Worm (Caenorhabditis elegans): Measurements from ENCODE around the gene metl-5.

metl-5 gene

ce11 chrIII:4756983-4757382 is 45.8 kb upstream of the metl-5 start, which contains the start of gene fbxl-2 (continued):
- peak; percentile 99 for TF ChIP-seq lin-54 (GFP tag; optimal IDR thresholded peaks at IDR 0.05)
- no peak for TF ChIP-seq ama-1 (optimal IDR thresholded peaks at IDR 0.05)
- peak in 1 of 2 experiments; percentile 54 for TF ChIP-seq ama-1 (GFP tag; optimal IDR thresholded peaks at IDR 0.05)
- TF ChIP-seq repo-1 (tag; optimal IDR thresholded peaks at IDR 0.05) = peak; percentile 91
- no peak for TF ChIP-seq nhr-27 (tag; optimal IDR thresholded peaks at IDR 0.05)
- peak; percentile 35 for TF ChIP-seq ets-4 (GFP tag; optimal IDR thresholded peaks at IDR 0.05)
- no peak for TF ChIP-seq sptf-2 (GFP tag; optimal IDR thresholded peaks at IDR 0.05)
- TF ChIP-seq hsf-1 (GFP tag; IDR thresholded peaks at IDR 0.05) = peak; percentile 85
- TF ChIP-seq die-1 (tag; optimal IDR thresholded peaks at IDR 0.05) = no peak
- TF ChIP-seq K12H6.12 (tag; optimal IDR thresholded peaks at IDR 0.05) = peak; percentile 85

DNA sequence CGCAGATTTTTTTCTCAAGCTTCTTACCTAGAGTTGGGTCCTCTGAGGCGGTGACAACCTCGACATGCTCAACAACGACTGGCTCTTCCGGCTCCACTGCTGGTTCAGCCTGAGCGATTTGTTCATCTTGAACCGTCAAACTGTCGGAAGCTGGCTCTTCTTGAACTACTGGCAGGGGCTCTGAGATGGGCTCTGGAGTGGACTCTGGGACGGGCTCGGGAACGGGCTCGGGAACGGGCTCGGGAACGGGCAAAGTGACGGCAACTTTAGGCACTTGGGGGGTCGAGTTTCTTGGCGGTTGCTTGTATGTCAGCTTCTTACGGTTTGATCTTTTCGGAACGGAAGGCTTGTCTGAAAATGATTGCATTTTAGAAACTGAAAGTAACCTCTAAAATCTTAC is 40.0 kb upstream of the metl-5 start:
- TF ChIP-seq ceh-79 (tag; optimal IDR thresholded peaks at IDR 0.05) (no peak), egrh-3 (GFP tag; IDR thresholded peaks at IDR 0.05) (peak; percentile 41; the same call in 1 of the 2 replicates), zfh-2 (GFP tag; conservative IDR thresholded peaks at IDR 0.05) (peak; percentile 81)

DNA sequence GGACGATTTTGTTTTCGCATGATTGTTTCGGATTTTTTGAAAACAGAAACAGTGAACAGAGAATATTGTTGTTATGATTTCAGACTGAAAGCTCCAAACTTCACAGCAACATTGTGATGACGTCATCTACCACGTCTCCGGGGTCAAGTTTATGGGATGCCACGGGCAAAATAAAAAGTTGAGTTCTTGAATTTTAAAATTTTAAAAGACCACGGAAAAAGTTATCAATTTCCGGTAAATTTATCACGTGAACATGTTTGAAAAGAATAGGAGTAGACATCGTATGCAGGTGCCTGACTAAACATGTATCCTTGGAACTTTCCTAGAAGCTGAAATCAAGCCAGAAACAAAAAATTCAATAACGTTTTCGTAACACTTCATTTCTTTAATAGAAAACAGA is 39.3 kb upstream of the metl-5 start, which contains the start of gene B0393.4:
B0393.4 (minus strand) TSS at position 101 of the 400 bp plus-strand sequence.
- no peak for TF ChIP-seq pha-4 (tag; optimal IDR thresholded peaks at IDR 0.05)
- no peak for TF ChIP-seq ceh-27 (GFP tag; optimal IDR thresholded peaks at IDR 0.05)

- no peak for TF ChIP-seq madf-10 (tag; optimal IDR thresholded peaks at IDR 0.05)
- no peak for TF ChIP-seq cebp-1 (GFP tag; IDR thresholded peaks at IDR 0.05)
- no peak for TF ChIP-seq cebp-1 (tag; optimal IDR thresholded peaks at IDR 0.05)
- TF ChIP-seq sea-2 (GFP tag; IDR thresholded peaks at IDR 0.05) = no peak
- TF ChIP-seq nfya-2 (GFP tag; IDR thresholded peaks at IDR 0.05) = no peak
- no peak for TF ChIP-seq nfya-1 (tag; optimal IDR thresholded peaks at IDR 0.05; ENCODE audit: borderline replicate concordance, insufficient read depth)
Observed at ce11 chrIII:4765474-4765873, 37.3 kb upstream of the metl-5 start, which contains the start of gene B0393.5. Gene B0393.5, plus strand, starts transcription at chrIII:4765774.

DNA sequence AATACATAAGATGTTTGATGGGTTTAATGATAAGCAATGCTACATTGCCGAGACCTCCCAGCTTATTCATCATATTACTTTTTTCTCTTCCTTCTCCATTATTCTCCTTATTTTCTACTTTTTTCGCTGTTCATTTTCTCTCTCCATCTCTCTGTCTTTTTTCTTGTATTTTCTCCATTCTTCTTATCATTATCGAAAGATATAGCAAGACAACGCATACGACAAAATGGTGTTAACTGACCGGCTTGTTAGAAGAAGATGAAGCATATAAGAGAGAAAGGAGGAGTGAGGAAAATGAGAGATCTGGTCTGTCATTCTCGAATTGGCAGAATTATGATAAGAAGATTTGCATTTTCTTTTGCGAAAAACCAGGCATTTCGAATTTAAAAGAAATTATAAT is 36.0 kb upstream of the metl-5 start:
- TF ChIP-seq dox-1 (GFP tag; IDR thresholded peaks at IDR 0.05) = no peak

DNA sequence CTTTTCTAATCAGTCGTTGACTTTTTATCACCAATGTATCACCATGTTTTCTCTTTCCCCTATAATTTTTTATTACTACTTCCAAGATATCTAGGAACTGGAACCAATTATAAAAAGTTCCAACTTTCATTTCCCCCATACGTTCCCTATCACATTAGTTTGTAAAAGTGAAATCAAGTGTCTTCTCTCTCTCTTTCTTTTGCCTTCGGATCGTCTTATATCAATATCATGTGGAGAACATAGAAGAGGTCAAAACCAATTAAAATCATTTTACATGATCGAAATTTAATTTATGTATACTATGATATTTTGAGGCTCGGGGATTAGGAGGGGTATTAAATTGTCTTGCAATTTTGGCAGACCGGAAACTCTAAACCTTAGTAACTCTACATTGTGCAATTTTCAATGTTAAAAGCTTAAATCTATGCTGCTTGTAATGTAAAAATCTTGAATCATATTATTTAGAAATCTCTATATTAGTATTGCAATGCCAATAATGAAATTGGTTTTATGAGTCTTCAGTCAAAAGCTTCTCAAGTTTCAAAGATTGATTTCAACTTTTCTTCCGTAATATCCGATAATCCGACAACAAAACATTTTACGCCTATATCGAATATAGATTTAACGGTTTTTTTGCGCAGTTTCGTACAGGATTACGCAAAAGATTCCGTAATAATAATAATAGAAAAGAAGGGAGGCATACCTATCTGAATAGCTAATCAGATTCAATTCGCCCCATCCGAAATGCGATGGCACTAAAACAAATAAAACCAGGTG is 34.8 kb upstream of the metl-5 start:
- TF ChIP-seq snpc-1.3 (tag; optimal IDR thresholded peaks at IDR 0.05; ENCODE audit: insufficient read depth) = no peak
- no peak for TF ChIP-seq madf-10 (tag; optimal IDR thresholded peaks at IDR 0.05)
- TF ChIP-seq mcd-1 (GFP tag; IDR thresholded peaks at IDR 0.05) = no peak
- no peak for TF ChIP-seq F10E7.11 (tag; optimal IDR thresholded peaks at IDR 0.05)
- no peak for TF ChIP-seq tbx-9 (tag; optimal IDR thresholded peaks at IDR 0.05; ENCODE audit: borderline replicate concordance)
- no peak for TF ChIP-seq atf-7 (tag; optimal IDR thresholded peaks at IDR 0.05)
- no peak for TF ChIP-seq let-607 (tag; optimal IDR thresholded peaks at IDR 0.05)
